Fruit fly (Drosophila melanogaster): Measurements from ENCODE around the gene Or85e.

The Or85e gene

DNA sequence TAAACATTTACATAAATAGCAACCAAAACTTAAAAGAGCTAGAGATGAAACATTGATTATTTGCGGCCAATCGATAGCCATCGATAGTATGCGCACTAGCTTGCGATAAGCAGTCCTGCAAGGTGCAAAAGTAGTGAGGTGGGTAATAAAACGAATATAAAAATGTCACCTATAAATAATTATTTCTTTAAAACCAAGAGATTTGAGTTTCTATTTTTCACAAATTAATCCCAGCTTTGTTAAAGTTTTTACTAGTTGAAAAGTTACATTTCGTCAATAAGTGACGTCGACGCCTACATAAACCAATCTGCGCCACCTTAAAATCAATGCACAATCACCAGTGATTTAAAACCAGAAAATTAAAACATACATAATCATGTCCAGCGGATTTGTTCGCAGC is 15.1 kb upstream of the Or85e start, which contains the start of the genes Mkk4 and SLIRP2 (continued):
- TF ChIP-seq CG3407 (GFP tag; optimal IDR thresholded peaks at IDR 0.05) (peak; percentile 98), CG31388 (GFP tag; optimal IDR thresholded peaks at IDR 0.05) (peak; percentile 98), CG11247 (GFP tag; IDR thresholded peaks at IDR 0.05) (peak; percentile 99), lab (GFP tag; optimal IDR thresholded peaks at IDR 0.05) (peak; percentile 99), Lpt (GFP tag; optimal IDR thresholded peaks at IDR 0.05) (no peak), klu (GFP tag; IDR thresholded peaks at IDR 0.05) (peak; percentile 98), danr (GFP tag; IDR thresholded peaks at IDR 0.05) (peak; percentile 97), E2f1 (GFP tag; IDR thresholded peaks at IDR 0.05) (peak; percentile 99), usp (GFP tag; optimal IDR thresholded peaks at IDR 0.05) (no peak), CG16779 (GFP tag; IDR thresholded peaks at IDR 0.05) (peak; percentile 97), CG9797 (GFP tag; optimal IDR thresholded peaks at IDR 0.05) (peak; percentile 64), BtbVII (GFP tag; optimal IDR thresholded peaks at IDR 0.05) (peak; percentile 98), pita (GFP tag; optimal IDR thresholded peaks at IDR 0.05) (no peak), CG16815 (GFP tag; optimal IDR thresholded peaks at IDR 0.05) (peak; percentile 99), CG8388 (GFP tag; optimal IDR thresholded peaks at IDR 0.05) (peak; percentile 98), bab2 (GFP tag; optimal IDR thresholded peaks at IDR 0.05) (peak; percentile 99), hth (optimal IDR thresholded peaks at IDR 0.05) (no peak), CG2202 (tag; optimal IDR thresholded peaks at IDR 0.05) (peak; percentile 98), nmo (GFP tag; optimal IDR thresholded peaks at IDR 0.05) (peak; percentile 100), en (GFP tag; optimal IDR thresholded peaks at IDR 0.05) (peak; percentile 97), hkb (optimal IDR thresholded peaks at IDR 0.05) (peak; percentile 69), hkb (GFP tag; IDR thresholded peaks at IDR 0.05) (peak; percentile 99), CG2678 (tag; optimal IDR thresholded peaks at IDR 0.05) (peak; percentile 99), CG2120 (GFP tag; optimal IDR thresholded peaks at IDR 0.05) (peak; percentile 99), Mes4 (GFP tag; optimal IDR thresholded peaks at IDR 0.05) (peak; percentile 98), CG10147 (GFP tag; optimal IDR thresholded peaks at IDR 0.05) (peak; percentile 99), disco-r (GFP tag; optimal IDR thresholded peaks at IDR 0.05) (peak; percentile 98), Xrp1 (GFP tag; IDR thresholded peaks at IDR 0.05) (peak; percentile 99), peb (GFP tag; IDR thresholded peaks at IDR 0.05) (peak; percentile 98), amos (GFP tag; IDR thresholded peaks at IDR 0.05; ENCODE audit: partially characterized antibody) (peak; percentile 92), esg (GFP tag; conservative IDR thresholded peaks at IDR 0.05) (peak; percentile 99), CG16813 (GFP tag; IDR thresholded peaks at IDR 0.05; ENCODE audit: partially characterized antibody) (peak; percentile 87), CG12942 (GFP tag; optimal IDR thresholded peaks at IDR 0.05) (peak; percentile 98), CG12155 (GFP tag; optimal IDR thresholded peaks at IDR 0.05) (peak; percentile 98), Gsc (GFP tag; IDR thresholded peaks at IDR 0.05) (peak; percentile 98), CG4404 (GFP tag; IDR thresholded peaks at IDR 0.05) (peak; percentile 99), nom (GFP tag; optimal IDR thresholded peaks at IDR 0.05) (peak; percentile 96), CG3995 (GFP tag; optimal IDR thresholded peaks at IDR 0.05) (peak; percentile 89), ac (GFP tag; optimal IDR thresholded peaks at IDR 0.05) (peak; percentile 96), CG10959 (GFP tag; IDR thresholded peaks at IDR 0.05) (peak; percentile 99), ara (GFP tag; IDR thresholded peaks at IDR 0.05) (peak; percentile 98), kay (GFP tag; optimal IDR thresholded peaks at IDR 0.05) (peak; percentile 98), Optix (GFP tag; IDR thresholded peaks at IDR 0.05) (peak; percentile 99), Asciz (GFP tag; optimal IDR thresholded peaks at IDR 0.05) (peak; percentile 97), Mrtf (GFP tag; IDR thresholded peaks at IDR 0.05) (peak; percentile 99), mam (GFP tag; optimal IDR thresholded peaks at IDR 0.05) (peak; percentile 99), CG14710 (tag; optimal IDR thresholded peaks at IDR 0.05) (peak; percentile 98), ham (GFP tag; IDR thresholded peaks at IDR 0.05) (peak; percentile 97), CG18262 (tag; optimal IDR thresholded peaks at IDR 0.05) (peak; percentile 99), ase (GFP tag; IDR thresholded peaks at IDR 0.05) (peak; percentile 99), CG42726 (GFP tag; IDR thresholded peaks at IDR 0.05; ENCODE audit: partially characterized antibody) (peak; percentile 85), CG17612 (GFP tag; IDR thresholded peaks at IDR 0.05) (peak; percentile 98), gro (GFP tag; optimal IDR thresholded peaks at IDR 0.05) (peak; percentile 99)

Measured in whole organism, embryonic.